Worm (Caenorhabditis elegans) whole organism, L1 larva: Measurements from ENCODE around the gene abt-4.
A peak's percentile ranks its signal among the peaks of the same experiment; 100 is the strongest.

Source experiments
- C04F5.9 ChIP-seq: sonication (generic microtip); optimal IDR thresholded peaks from 2 replicates; lab custom pipeline; 2016; ENCODE audit warnings: missing genetic modification characterization, missing compliant biosample characterization
- F16B12.6 ChIP-seq: fragments of 150-350 bp; optimal IDR thresholded peaks from 2 replicates; lab custom pipeline; 2014; ENCODE audit warnings: missing biosample characterization, missing genetic modification characterization
- Y116A8C.19 ChIP-seq: sonication (generic microtip); optimal IDR thresholded peaks from 2 replicates; lab custom pipeline; 2016; ENCODE audit warnings: missing compliant biosample characterization, missing genetic modification characterization, borderline replicate concordance
- aha-1 ChIP-seq: fragments of 150-350 bp; optimal IDR thresholded peaks from 2 replicates; lab custom pipeline; 2014; ENCODE audit warnings: missing biosample characterization, missing genetic modification characterization
- aly-2 ChIP-seq: fragments of 150-350 bp; optimal IDR thresholded peaks from 2 replicates; lab custom pipeline; 2014; ENCODE audit warnings: missing biosample characterization, missing genetic modification characterization
- ama-1 ChIP-seq: fragments of 150-350 bp; optimal IDR thresholded peaks from 2 replicates; lab custom pipeline; 2014
- ceh-8 ChIP-seq: fragments of 200-800 bp; sonication (Bioruptor generic); optimal IDR thresholded peaks from 2 replicates; lab custom pipeline; 2018; ENCODE audit warnings: mild to moderate bottlenecking, missing genetic modification characterization, moderate library complexity, missing compliant biosample characterization
- ceh-82 ChIP-seq, 3 experiments: fragments of 150-350 bp in 1 of 3; sonication (generic microtip) in 2 of 3; optimal IDR thresholded peaks; 2 replicates each; lab custom pipeline; 2014 to 2017; ENCODE audit warnings: missing biosample characterization in 3 of 3, missing genetic modification characterization in 3 of 3
- ceh-88 ChIP-seq: fragments of 200-800 bp; sonication (Bioruptor generic); IDR thresholded peaks from 2 replicates; pipeline ENCODE4 v1.3.6; 2022; ENCODE audit warnings: missing genetic modification characterization, missing compliant biosample characterization
- ceh-90 ChIP-seq: sonication (generic microtip); optimal IDR thresholded peaks from 2 replicates; lab custom pipeline; 2016; ENCODE audit warnings: missing genetic modification characterization, missing compliant biosample characterization
- ces-1 ChIP-seq: fragments of 150-350 bp; optimal IDR thresholded peaks from 2 replicates; lab custom pipeline; 2014; ENCODE audit warnings: missing biosample characterization, missing genetic modification reagents, missing genetic modification characterization
- dsc-1 ChIP-seq: sonication (generic microtip); optimal IDR thresholded peaks from 2 replicates; lab custom pipeline; 2016; ENCODE audit warnings: mild to moderate bottlenecking, missing genetic modification characterization, missing compliant biosample characterization
- efl-1 ChIP-seq, 4 experiments: fragments of 150-350 bp; optimal IDR thresholded peaks in 3 of 4; peaks in 1 of 4; 1 replicate in 1 of 4; 2 replicates in 3 of 4; lab custom pipeline; 2014; ENCODE audit warnings: missing biosample characterization in 2 of 4, missing genetic modification characterization in 2 of 4, missing genetic modification reagents in 2 of 4
- egl-13 ChIP-seq: sonication (generic microtip); optimal IDR thresholded peaks from 2 replicates; lab custom pipeline; 2016; ENCODE audit warnings: missing genotype, missing genetic modification reagents, missing genetic modification characterization, missing compliant biosample characterization
- elt-2 ChIP-seq: sonication (generic microtip); optimal IDR thresholded peaks from 2 replicates; lab custom pipeline; 2016; ENCODE audit warnings: missing genetic modification characterization, mild to moderate bottlenecking, inconsistent platforms, missing compliant biosample characterization, missing genetic modification reagents
- ets-5 ChIP-seq: fragments of 200-800 bp; sonication (Bioruptor generic); IDR thresholded peaks from 2 replicates; pipeline ENCODE4 v1.3.6; 2022; ENCODE audit warnings: missing genetic modification characterization, missing compliant biosample characterization
- fkh-4 ChIP-seq: sonication (generic microtip); optimal IDR thresholded peaks from 2 replicates; lab custom pipeline; 2016; ENCODE audit warnings: missing compliant biosample characterization, missing genetic modification characterization, borderline replicate concordance
- fkh-8 ChIP-seq: sonication (generic microtip); optimal IDR thresholded peaks from 2 replicates; lab custom pipeline; 2016; ENCODE audit warnings: mild to moderate bottlenecking, missing genetic modification characterization, missing compliant biosample characterization
- grh-1 ChIP-seq: fragments of 200-800 bp; sonication (Bioruptor generic); IDR thresholded peaks from 2 replicates; pipeline ENCODE4 v1.3.6; 2022; ENCODE audit warnings: missing genetic modification reagents, missing genetic modification characterization, missing compliant biosample characterization
- lin-13 ChIP-seq: fragments of 150-350 bp; optimal IDR thresholded peaks from 2 replicates; lab custom pipeline; 2014; ENCODE audit warnings: missing biosample characterization, missing genetic modification reagents, missing genetic modification characterization
- lin-35 ChIP-seq, 2 experiments: fragments of 150-350 bp; optimal IDR thresholded peaks; 2 replicates each; lab custom pipeline; 2014; ENCODE audit warnings: missing biosample characterization in 2 of 2, missing genetic modification characterization in 2 of 2, missing genetic modification reagents in 2 of 2
- lin-39 ChIP-seq: fragments of 150-350 bp; optimal IDR thresholded peaks from 2 replicates; lab custom pipeline; 2014; ENCODE audit warnings: missing biosample characterization, missing genetic modification reagents, missing genetic modification characterization
- mef-2 ChIP-seq: fragments of 150-350 bp; optimal IDR thresholded peaks from 2 replicates; lab custom pipeline; 2014; ENCODE audit warnings: missing biosample characterization, missing genetic modification characterization
- nhr-11 ChIP-seq: fragments of 150-350 bp; optimal IDR thresholded peaks from 2 replicates; lab custom pipeline; 2014; ENCODE audit warnings: missing biosample characterization, missing genetic modification characterization
- nhr-12 ChIP-seq: sonication (generic microtip); optimal IDR thresholded peaks from 2 replicates; lab custom pipeline; 2017; ENCODE audit warnings: missing biosample characterization, missing genetic modification characterization
- nhr-20 ChIP-seq: sonication (generic microtip); optimal IDR thresholded peaks from 2 replicates; lab custom pipeline; 2016; ENCODE audit warnings: mild to moderate bottlenecking, missing genetic modification characterization, missing compliant biosample characterization
- nhr-71 ChIP-seq: sonication (generic microtip); optimal IDR thresholded peaks from 2 replicates; lab custom pipeline; 2016; ENCODE audit warnings: mild to moderate bottlenecking, missing genetic modification characterization, moderate library complexity, missing compliant biosample characterization
- nhr-76 ChIP-seq: sonication (generic microtip); optimal IDR thresholded peaks from 2 replicates; lab custom pipeline; 2017; ENCODE audit warnings: missing biosample characterization, missing genetic modification characterization
- nhr-77 ChIP-seq: fragments of 150-350 bp; optimal IDR thresholded peaks from 2 replicates; lab custom pipeline; 2014; ENCODE audit warnings: missing biosample characterization, missing genetic modification characterization
- nhr-84 ChIP-seq: sonication (generic microtip); optimal IDR thresholded peaks from 2 replicates; lab custom pipeline; 2017; ENCODE audit warnings: missing biosample characterization, missing genetic modification characterization
- nhr-85 ChIP-seq: sonication (generic microtip); peaks from one replicate; lab custom pipeline; 2016; ENCODE audit warnings: missing genetic modification characterization, inconsistent platforms, missing compliant biosample characterization
- pqm-1 ChIP-seq: sonication (generic microtip); optimal IDR thresholded peaks from 3 replicates; lab custom pipeline; 2017; ENCODE audit warnings: missing biosample characterization, missing genetic modification characterization
- rnt-1 ChIP-seq: sonication (generic microtip); optimal IDR thresholded peaks from 2 replicates; lab custom pipeline; 2016; ENCODE audit warnings: mild to moderate bottlenecking, missing genetic modification characterization, moderate library complexity, missing compliant biosample characterization
- snpc-4 ChIP-seq: fragments of 150-350 bp; optimal IDR thresholded peaks from 2 replicates; lab custom pipeline; 2014; ENCODE audit warnings: missing biosample characterization, missing genetic modification characterization
- sptf-1 ChIP-seq: fragments of 150-350 bp; optimal IDR thresholded peaks from 2 replicates; lab custom pipeline; 2014; ENCODE audit warnings: missing biosample characterization, missing genetic modification characterization
- unc-30 ChIP-seq: sonication (generic microtip); optimal IDR thresholded peaks from 2 replicates; lab custom pipeline; 2017; ENCODE audit warnings: missing biosample characterization, missing genetic modification characterization
- unc-62 ChIP-seq: fragments of 150-350 bp; optimal IDR thresholded peaks from 2 replicates; lab custom pipeline; 2014; ENCODE audit warnings: missing biosample characterization, missing genetic modification reagents, missing genetic modification characterization
- vab-15 ChIP-seq: sonication (generic microtip); optimal IDR thresholded peaks from 2 replicates; lab custom pipeline; 2017; ENCODE audit warnings: missing genotype, mild to moderate bottlenecking, missing genetic modification characterization, missing compliant biosample characterization
- xbp-1 ChIP-seq: sonication (generic microtip); optimal IDR thresholded peaks from 2 replicates; lab custom pipeline; 2016; ENCODE audit warnings: missing genetic modification characterization, missing compliant biosample characterization
- ztf-11 ChIP-seq, 2 experiments: sonication (generic microtip); optimal IDR thresholded peaks; 2 replicates each; lab custom pipeline; 2016 to 2017; ENCODE audit warnings: missing genetic modification characterization in 2 of 2, missing biosample characterization in 1 of 2, missing compliant biosample characterization in 1 of 2
- ztf-4 ChIP-seq: fragments of 150-350 bp; optimal IDR thresholded peaks from 2 replicates; lab custom pipeline; 2014; ENCODE audit warnings: missing biosample characterization, missing genetic modification characterization

Gene abt-4

DNA sequence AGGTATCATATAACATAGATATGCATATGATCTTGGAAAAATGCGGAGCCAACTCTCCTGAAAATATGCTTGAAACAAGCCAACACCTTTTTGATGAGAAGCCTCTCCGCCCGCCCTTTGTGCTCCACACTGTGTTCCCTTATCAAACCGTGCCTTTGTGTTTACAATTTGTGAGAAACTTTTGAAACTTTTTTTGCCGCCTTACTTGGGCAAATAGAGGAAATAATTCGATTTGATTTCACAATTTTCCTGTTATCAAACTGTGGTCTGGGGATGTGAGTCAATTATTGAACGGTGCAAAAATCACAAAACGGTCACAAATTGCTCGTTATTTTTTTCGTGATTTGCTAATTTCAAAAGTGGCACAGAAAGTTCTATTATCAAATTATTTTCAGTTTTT lies 2.1 kb upstream of the abt-4 start:
- TF ChIP-seq vab-15 (no peak), ceh-88 (no peak), pqm-1 (tag; lab: Kevin White, UChicago) (peak; percentile 63), unc-62 (GFP tag; lab: Kevin White, UChicago) (no peak), elt-2 (tag; lab: Kevin White, UChicago) (peak; percentile 85), nhr-12 (tag; lab: Kevin White, UChicago) (no peak), lin-35 (GFP tag; optimal IDR thresholded peaks at IDR 0.05; lab: Kevin White, UChicago) (peak in 1 of 2 experiments; percentile 22)

DNA sequence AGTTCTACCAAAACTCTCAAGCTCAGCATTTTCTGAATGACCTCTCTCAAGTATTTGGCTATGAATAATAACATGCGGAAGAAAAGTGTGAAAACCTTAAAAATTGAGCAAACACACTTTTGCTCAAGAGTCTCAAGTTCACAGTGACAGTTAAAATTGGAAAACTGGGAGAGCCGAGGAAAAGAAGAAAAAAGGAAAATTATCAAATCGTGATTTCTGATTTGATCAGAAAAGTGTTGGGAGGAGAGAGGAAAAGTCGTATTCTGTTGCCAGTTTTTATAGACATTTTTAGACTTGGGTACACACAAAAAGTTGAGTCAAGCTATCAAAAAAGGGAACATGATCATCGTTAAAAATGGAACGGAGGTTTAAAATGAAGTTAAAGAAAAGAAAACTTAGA lies 720 bp upstream of the abt-4 start:
- no peak for TF ChIP-seq lin-39 (tag; lab: Kevin White, UChicago)
- no peak for TF ChIP-seq sptf-1 (tag; lab: Kevin White, UChicago)
- TF ChIP-seq, all 84 proteins: peak for 0

DNA sequence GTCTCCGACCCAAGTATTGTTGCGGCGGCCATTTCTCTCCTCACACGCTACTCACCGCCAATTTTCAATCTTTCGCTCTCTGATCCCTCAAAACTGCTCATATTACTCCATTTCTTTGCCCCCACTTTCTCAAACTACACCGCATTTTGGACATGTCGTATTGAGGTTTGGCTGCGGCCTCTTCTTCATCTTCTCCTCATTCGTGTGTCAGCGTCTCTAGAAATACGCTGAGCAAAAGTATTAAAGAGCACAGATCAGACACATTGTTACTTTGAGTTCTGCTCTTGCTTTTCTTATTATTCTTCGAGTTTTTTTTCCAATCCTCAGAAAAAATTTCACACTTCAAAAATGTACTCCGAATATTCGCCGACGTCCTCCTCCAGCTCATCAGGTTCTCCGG lies 10.5 kb downstream of the abt-4 start:
- TF ChIP-seq nhr-84 (tag; lab: Kevin White, UChicago) (no peak), ets-5 (no peak), ceh-90 (tag; lab: Kevin White, UChicago) (no peak), lin-35 (GFP tag; optimal IDR thresholded peaks at IDR 0.05; lab: Kevin White, UChicago) (no peak), sptf-1 (tag; lab: Kevin White, UChicago) (no peak), ceh-82 (tag; optimal IDR thresholded peaks at IDR 0.05; lab: Kevin White, UChicago) (peak in 1 of 3 experiments; percentile 10), grh-1 (GFP tag; lab: Robert Waterston, UW) (no peak), fkh-8 (tag; lab: Kevin White, UChicago) (peak; percentile 54), F16B12.6 (tag; lab: Kevin White, UChicago) (no peak), efl-1 (optimal IDR thresholded peaks at IDR 0.05; lab: Kevin White, UChicago) (no peak), efl-1 (GFP tag; optimal IDR thresholded peaks at IDR 0.05 in 1 of 2; lab: Kevin White, UChicago) (no peak), ama-1 (lab: Kevin White, UChicago) (no peak), nhr-71 (peak; percentile 12), Y116A8C.19 (tag; lab: Kevin White, UChicago) (no peak), ceh-8 (GFP tag; lab: Kevin White, UChicago) (no peak), nhr-11 (tag; lab: Kevin White, UChicago) (no peak), ceh-88 (no peak), nhr-76 (no peak), C04F5.9 (no peak), nhr-85 (tag; lab: Kevin White, UChicago) (no peak), lin-13 (GFP tag; lab: Kevin White, UChicago) (no peak), xbp-1 (tag; lab: Kevin White, UChicago) (no peak), nhr-20 (tag; lab: Kevin White, UChicago) (peak; percentile 56)

DNA sequence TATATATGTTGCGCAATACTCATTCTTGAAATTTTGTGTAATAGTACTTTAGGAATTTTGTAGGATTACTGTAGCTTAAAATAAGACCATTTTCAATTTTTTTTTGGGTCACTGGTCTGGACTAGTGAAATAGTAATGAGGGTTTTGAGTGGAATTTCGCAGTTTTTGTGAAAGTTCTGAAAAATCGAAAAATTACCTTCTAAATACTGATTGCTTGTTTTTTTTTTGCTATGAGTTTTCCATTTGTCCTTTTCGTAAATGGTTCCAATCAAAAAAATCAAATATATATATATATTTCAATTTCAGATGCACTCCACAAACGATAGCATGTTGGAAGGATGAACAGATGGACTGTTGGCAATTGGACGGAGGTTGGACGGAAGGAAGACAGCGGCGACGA lies 18.1 kb downstream of the abt-4 start, which contains the start of gene nhr-15:
Gene nhr-15 (plus strand): TSS at position 301 of the 400 bp plus-strand sequence.
- TF ChIP-seq nhr-77 (no peak), ztf-4 (tag; lab: Kevin White, UChicago) (no peak), ztf-11 (tag; optimal IDR thresholded peaks at IDR 0.05; lab: Kevin White, UChicago) (no peak), aha-1 (no peak), aly-2 (tag; lab: Kevin White, UChicago) (no peak), ceh-88 (no peak), egl-13 (tag; lab: Kevin White, UChicago) (no peak), lin-35 (GFP tag; optimal IDR thresholded peaks at IDR 0.05; lab: Kevin White, UChicago) (no peak), snpc-4 (tag; lab: Kevin White, UChicago) (no peak), dsc-1 (tag; lab: Kevin White, UChicago) (no peak), xbp-1 (tag; lab: Kevin White, UChicago) (no peak), unc-30 (no peak), nhr-84 (tag; lab: Kevin White, UChicago) (no peak), fkh-4 (tag; lab: Kevin White, UChicago) (no peak), rnt-1 (tag; lab: Kevin White, UChicago) (no peak), ces-1 (GFP tag; lab: Kevin White, UChicago) (no peak), mef-2 (tag; lab: Kevin White, UChicago) (no peak)
